Worm (Caenorhabditis elegans): ENCODE data around the gene Y38E10A.14.

Gene Y38E10A.14

ce11 chrII:12640370-12640769, 16.0 kb upstream of the Y38E10A.14 start, which contains the start of gene nhr-235:
Gene nhr-235, plus strand, starts transcription at chrII:12640670.
- TF ChIP-seq unc-62 (GFP tag; optimal IDR thresholded peaks at IDR 0.05): no peak

DNA sequence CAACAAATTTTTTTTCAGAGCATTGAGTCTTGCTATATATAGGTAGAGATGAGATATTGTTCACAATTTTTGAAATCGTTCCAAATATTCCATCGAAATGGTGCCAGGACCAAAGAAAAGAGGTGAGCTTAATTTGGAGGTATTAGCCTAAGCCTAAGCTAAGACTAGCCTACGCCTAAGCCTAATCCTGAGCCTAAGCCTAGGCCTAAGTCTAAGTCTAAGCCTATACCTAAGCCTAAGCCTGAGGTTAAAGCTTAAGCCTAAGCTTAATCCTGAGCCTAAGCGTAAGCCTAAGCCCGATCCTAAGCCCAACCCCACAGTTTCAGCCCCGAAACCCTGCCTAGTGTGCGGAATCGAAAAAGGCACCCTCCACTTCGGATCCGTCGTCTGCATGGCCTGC, 12.3 kb upstream of the Y38E10A.14 start, which contains the start of gene nhr-234:
Gene nhr-234 (plus strand): TSS at position 77 of the 400 bp plus-strand sequence.
- no peak for TF ChIP-seq unc-62 (GFP tag; optimal IDR thresholded peaks at IDR 0.05)

DNA sequence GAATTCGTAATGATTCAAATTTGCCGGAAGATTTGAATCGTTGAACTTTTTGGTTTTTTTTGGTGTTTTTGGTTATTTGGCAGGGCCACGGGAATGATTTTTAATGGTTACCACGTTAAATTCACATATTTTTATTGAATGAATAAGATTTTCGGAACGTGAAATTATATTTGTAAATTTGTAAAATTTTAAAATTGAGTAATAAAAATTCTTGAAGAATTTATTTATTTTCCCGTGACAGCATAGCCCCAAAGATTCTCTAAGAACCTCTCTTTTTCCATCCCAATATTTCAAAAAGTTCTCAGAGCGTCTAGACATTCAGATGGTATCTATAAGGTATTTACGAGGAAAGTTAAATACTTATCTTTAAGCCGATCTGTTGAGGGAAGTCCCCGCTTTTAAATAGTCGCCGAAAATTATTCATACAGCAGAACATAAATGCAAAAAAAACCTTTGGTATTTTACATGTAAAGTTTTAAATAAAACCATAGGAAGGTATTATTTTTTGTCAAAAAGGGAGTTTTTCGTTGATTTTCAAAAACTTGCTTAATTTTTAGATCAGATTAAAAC, 10.5 kb upstream of the Y38E10A.14 start, which contains the start of gene Y38E10A.17:
Gene Y38E10A.17 (minus strand): TSS at position 51 of the 570 bp plus-strand sequence.
- TF ChIP-seq unc-62 (GFP tag; optimal IDR thresholded peaks at IDR 0.05): no peak

- no peak for TF ChIP-seq unc-62 (GFP tag; optimal IDR thresholded peaks at IDR 0.05)
Measured at ce11 chrII:12630888-12631287, 6.6 kb upstream of the Y38E10A.14 start, which contains the start of gene Y38E10A.34. Gene Y38E10A.34, plus strand, starts transcription at chrII:12631188.

DNA sequence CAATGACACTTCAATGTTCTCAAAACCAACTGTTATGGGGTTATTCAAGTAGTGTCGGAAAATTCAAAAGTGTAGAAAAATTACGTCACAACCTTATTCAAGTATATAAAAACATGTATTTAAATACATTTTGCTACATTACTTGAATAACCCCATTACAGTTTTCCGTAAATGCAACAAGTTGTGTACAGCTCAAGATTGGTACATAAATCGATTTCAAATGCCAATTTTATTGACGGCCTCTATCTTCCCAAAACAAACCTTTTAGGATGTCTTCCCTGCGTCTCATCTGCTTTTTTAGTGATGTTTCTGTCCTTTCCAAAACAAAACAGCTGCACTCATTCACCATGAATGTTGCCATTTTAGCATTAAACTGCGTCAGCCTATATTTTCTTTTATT, 5.1 kb upstream of the Y38E10A.14 start, which contains the start of gene Y38E10A.28:
Gene Y38E10A.28 (plus strand): TSS at position 301 of the 400 bp plus-strand sequence.
- no peak for TF ChIP-seq unc-62 (GFP tag; optimal IDR thresholded peaks at IDR 0.05)

- TF ChIP-seq unc-62 (GFP tag; optimal IDR thresholded peaks at IDR 0.05): no peak
Measured at ce11 chrII:12628566-12628965, 4.2 kb upstream of the Y38E10A.14 start, which contains the start of gene nspe-5. Gene nspe-5, plus strand, starts transcription at chrII:12628866.

ce11 chrII:12626887-12627286, 2.6 kb upstream of the Y38E10A.14 start, which contains the start of gene nspe-7:
Gene nspe-7, plus strand, starts transcription at chrII:12627187.
- no peak for TF ChIP-seq unc-62 (GFP tag; optimal IDR thresholded peaks at IDR 0.05)

DNA sequence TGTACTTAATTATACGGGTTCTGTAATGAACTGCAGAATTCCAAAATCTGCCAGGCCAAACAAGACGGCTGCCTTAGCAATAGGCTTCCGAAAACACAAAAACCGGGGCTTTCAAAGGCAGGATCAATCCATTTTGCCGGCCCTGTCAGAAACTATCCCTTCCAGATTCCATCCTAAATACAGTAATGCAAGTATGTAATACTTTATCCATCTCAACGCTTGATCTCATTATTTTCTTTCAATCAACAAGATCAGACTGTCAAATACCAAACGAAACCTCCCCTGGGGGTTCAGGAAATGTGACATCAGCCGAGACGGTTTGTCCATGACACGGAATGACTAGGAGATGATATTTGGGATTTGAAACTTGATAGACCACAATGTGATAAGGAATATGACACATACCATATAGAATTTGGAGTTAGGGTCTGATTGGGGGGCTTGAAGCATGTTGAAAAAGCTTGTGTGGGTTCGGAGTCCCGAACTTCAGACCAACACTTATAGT, 1.8 kb upstream of the Y38E10A.14 start:
- TF ChIP-seq unc-62 (GFP tag; optimal IDR thresholded peaks at IDR 0.05): no peak

ce11 chrII:12625673-12626072, 1.3 kb upstream of the Y38E10A.14 start:
- no peak for TF ChIP-seq unc-62 (GFP tag; optimal IDR thresholded peaks at IDR 0.05)

DNA sequence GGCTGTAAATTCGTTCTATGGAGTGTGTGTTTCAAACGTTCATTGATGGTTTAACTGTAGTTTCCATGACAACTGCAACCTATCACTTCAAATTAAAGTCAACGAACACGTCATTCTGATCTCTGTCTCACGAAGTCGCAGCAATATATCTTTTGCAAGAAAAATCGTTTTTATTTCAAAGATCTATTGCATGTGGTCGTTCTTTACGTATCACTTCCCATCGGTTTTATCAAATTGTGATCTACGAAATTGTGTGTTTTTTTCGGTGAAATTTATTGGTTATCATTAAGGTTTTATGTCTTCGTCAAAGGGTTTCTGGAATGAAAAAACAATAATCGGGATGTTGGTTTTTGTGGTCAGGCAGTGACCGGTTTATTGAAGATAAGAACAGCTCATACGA, 1.5 kb downstream of the Y38E10A.14 start:
- TF ChIP-seq unc-62 (GFP tag; optimal IDR thresholded peaks at IDR 0.05): no peak

- no peak for TF ChIP-seq unc-62 (GFP tag; optimal IDR thresholded peaks at IDR 0.05)
Measured at ce11 chrII:12621908-12622566, 2.3 kb downstream of the Y38E10A.14 start, which contains the start of gene nspe-8. Gene nspe-8, minus strand, starts transcription at chrII:12621958.

ce11 chrII:12620764-12621163, 3.6 kb downstream of the Y38E10A.14 start, which contains the start of gene nspe-1:
Gene nspe-1, minus strand, starts transcription at chrII:12620864.
- TF ChIP-seq unc-62 (GFP tag; optimal IDR thresholded peaks at IDR 0.05): no peak

ce11 chrII:12619288-12619687, 5.0 kb downstream of the Y38E10A.14 start, which contains the start of gene nspe-2:
Gene nspe-2, minus strand, starts transcription at chrII:12619388.
- TF ChIP-seq unc-62 (GFP tag; optimal IDR thresholded peaks at IDR 0.05): no peak

DNA sequence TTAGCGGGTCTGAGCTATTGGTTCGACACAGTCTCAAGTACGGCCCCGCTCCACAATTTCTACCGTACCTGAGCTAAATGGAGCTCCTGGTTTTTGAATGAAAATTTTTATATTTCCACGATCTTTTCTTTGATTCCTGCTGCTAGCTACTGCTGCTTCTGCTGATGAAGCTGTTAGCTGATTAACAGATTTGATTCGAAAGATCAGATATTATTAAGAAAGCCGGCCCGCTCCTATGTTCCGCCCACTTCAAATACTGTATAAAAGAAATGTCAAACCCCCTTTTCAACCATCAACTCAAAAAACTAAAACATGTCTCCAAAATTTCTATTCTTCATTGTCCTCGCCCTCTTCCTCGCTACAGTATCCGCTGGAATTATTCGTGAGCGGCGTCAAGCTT, 6.7 kb downstream of the Y38E10A.14 start, which contains the start of gene nspe-3:
Gene nspe-3 (plus strand): TSS at position 301 of the 400 bp plus-strand sequence.
- no peak for TF ChIP-seq unc-62 (GFP tag; optimal IDR thresholded peaks at IDR 0.05)

DNA sequence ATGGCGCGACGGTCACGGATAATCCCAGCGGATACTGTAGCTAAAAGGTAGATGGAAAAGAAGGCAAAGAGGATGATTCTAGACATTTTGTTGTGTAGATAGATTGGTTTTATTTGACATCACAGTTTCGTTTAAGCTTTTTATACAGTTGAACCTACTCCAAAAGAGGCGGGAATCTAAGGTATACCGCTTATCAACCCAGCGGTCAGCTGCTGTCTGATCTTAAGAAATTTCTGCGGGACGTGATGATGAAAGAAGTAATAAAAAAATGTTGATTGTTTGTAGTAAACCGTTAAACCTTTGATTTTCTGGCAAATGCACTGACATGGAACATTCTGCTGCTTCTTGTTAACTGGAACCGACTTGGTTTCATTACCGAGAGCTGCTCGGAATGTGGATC, 8.3 kb downstream of the Y38E10A.14 start, which contains the start of gene nspe-6:
Gene nspe-6 (minus strand): TSS at position 101 of the 400 bp plus-strand sequence.
- TF ChIP-seq unc-62 (GFP tag; optimal IDR thresholded peaks at IDR 0.05): no peak

DNA sequence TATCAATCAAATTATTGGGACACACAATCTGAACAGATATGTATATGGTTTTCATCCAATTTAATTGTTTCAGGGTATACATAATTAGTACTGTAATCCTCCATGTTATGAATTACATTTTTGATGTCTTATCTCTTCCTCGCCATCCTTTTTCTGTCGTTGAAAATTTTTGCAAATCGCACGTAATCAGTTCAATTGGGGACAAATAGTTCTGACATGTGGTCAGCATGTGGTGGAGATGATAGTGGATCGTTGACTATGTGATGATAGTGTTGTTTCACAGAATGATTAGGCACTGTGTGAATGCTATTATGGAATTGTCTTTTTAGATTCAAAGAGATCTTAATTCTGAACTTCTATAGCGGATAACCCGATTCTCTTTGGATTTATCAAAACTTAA, 8.9 kb downstream of the Y38E10A.14 start:
- TF ChIP-seq unc-62 (GFP tag; optimal IDR thresholded peaks at IDR 0.05): no peak
